Worm (Caenorhabditis elegans) whole organism, late embryonic: ENCODE results near the gene F10G7.10.

ENCODE experiments used
- K02D7.2 ChIP-seq: sonication (generic microtip); optimal IDR thresholded peaks from 2 replicates; lab custom pipeline; 2017; ENCODE audit warnings: mild to moderate bottlenecking, missing genetic modification characterization, missing compliant biosample characterization
- K09A11.1 ChIP-seq: sonication (generic microtip); optimal IDR thresholded peaks from 2 replicates; lab custom pipeline; 2017; ENCODE audit warnings: antibody characterized with exemption, mild to moderate bottlenecking, missing genetic modification characterization, missing compliant biosample characterization; ENCODE audit not compliant: insufficient read depth
- T23F11.4 ChIP-seq: fragments of 200-800 bp; sonication (Bioruptor generic); optimal IDR thresholded peaks from 2 replicates; lab custom pipeline; 2018; ENCODE audit warnings: mild to moderate bottlenecking, missing genetic modification characterization, missing compliant biosample characterization
- Y22D7AL.16 ChIP-seq: sonication (generic microtip); optimal IDR thresholded peaks from 2 replicates; lab custom pipeline; 2016; ENCODE audit warnings: missing genetic modification characterization, missing compliant biosample characterization
- ceh-14 ChIP-seq: sonication (generic microtip); optimal IDR thresholded peaks from 2 replicates; lab custom pipeline; 2016; ENCODE audit warnings: missing genotype, missing genetic modification characterization, missing compliant biosample characterization
- ceh-18 ChIP-seq: sonication (generic microtip); optimal IDR thresholded peaks from 2 replicates; lab custom pipeline; 2016; ENCODE audit warnings: missing genetic modification characterization, missing compliant biosample characterization
- ceh-19 ChIP-seq: fragments of 200-800 bp; sonication (Bioruptor generic); optimal IDR thresholded peaks from 2 replicates; lab custom pipeline; 2018; ENCODE audit warnings: mild to moderate bottlenecking, missing genetic modification characterization, missing compliant biosample characterization
- ceh-2 ChIP-seq: sonication (generic microtip); optimal IDR thresholded peaks from 2 replicates; lab custom pipeline; 2016; ENCODE audit warnings: missing genotype, missing genetic modification characterization, missing compliant biosample characterization
- ceh-24 ChIP-seq: sonication (generic microtip); optimal IDR thresholded peaks from 2 replicates; lab custom pipeline; 2016; ENCODE audit warnings: mild to moderate bottlenecking, missing genetic modification characterization, missing compliant biosample characterization
- ceh-30 ChIP-seq: fragments of 150-350 bp; optimal IDR thresholded peaks from 2 replicates; lab custom pipeline; 2014; ENCODE audit warnings: missing biosample characterization, missing genetic modification characterization
- ceh-31 ChIP-seq: sonication (generic microtip); optimal IDR thresholded peaks from 2 replicates; lab custom pipeline; 2016; ENCODE audit warnings: missing genetic modification characterization, missing compliant biosample characterization
- ceh-6 ChIP-seq: fragments of 200-800 bp; sonication (Bioruptor generic); optimal IDR thresholded peaks from 2 replicates; lab custom pipeline; 2018; ENCODE audit warnings: mild to moderate bottlenecking, missing genetic modification characterization, missing compliant biosample characterization
- ceh-9 ChIP-seq: sonication (generic microtip); optimal IDR thresholded peaks from 2 replicates; lab custom pipeline; 2016; ENCODE audit warnings: mild to moderate bottlenecking, missing genetic modification characterization, inconsistent platforms, missing compliant biosample characterization
- che-1 ChIP-seq: sonication (generic microtip); optimal IDR thresholded peaks from 2 replicates; lab custom pipeline; 2016; ENCODE audit warnings: mild to moderate bottlenecking, missing genetic modification characterization, missing compliant biosample characterization
- eyg-1 ChIP-seq: sonication (generic microtip); optimal IDR thresholded peaks from 2 replicates; lab custom pipeline; 2016; ENCODE audit warnings: missing genotype, missing genetic modification characterization, missing compliant biosample characterization
- fax-1 ChIP-seq: sonication (generic microtip); optimal IDR thresholded peaks from 2 replicates; lab custom pipeline; 2016; ENCODE audit warnings: missing genotype, missing genetic modification characterization, missing compliant biosample characterization
- fkh-10 ChIP-seq: fragments of 150-350 bp; optimal IDR thresholded peaks from 2 replicates; lab custom pipeline; 2014; ENCODE audit warnings: missing biosample characterization, missing genetic modification reagents, missing genetic modification characterization
- hlh-15 ChIP-seq: sonication (generic microtip); optimal IDR thresholded peaks from 2 replicates; lab custom pipeline; 2016; ENCODE audit warnings: missing genetic modification characterization, missing compliant biosample characterization
- hlh-30 ChIP-seq: sonication (generic microtip); optimal IDR thresholded peaks from 2 replicates; lab custom pipeline; 2017; ENCODE audit warnings: antibody characterized with exemption, missing genetic modification characterization, missing compliant biosample characterization; ENCODE audit not compliant: insufficient read depth
- hlh-6 ChIP-seq: sonication (generic microtip); optimal IDR thresholded peaks from 2 replicates; lab custom pipeline; 2016; ENCODE audit warnings: missing genotype, missing genetic modification characterization, missing compliant biosample characterization
- lim-6 ChIP-seq: sonication (generic microtip); optimal IDR thresholded peaks from 2 replicates; lab custom pipeline; 2016; ENCODE audit warnings: missing genetic modification characterization, missing compliant biosample characterization
- mec-3 ChIP-seq: sonication (generic microtip); optimal IDR thresholded peaks from 2 replicates; lab custom pipeline; 2016; ENCODE audit warnings: borderline replicate concordance, missing genetic modification characterization, missing compliant biosample characterization
- nhr-11 ChIP-seq: fragments of 150-350 bp; optimal IDR thresholded peaks from 2 replicates; lab custom pipeline; 2014; ENCODE audit warnings: missing biosample characterization, missing genetic modification characterization
- pag-3 ChIP-seq: sonication (generic microtip); optimal IDR thresholded peaks from 2 replicates; lab custom pipeline; 2016; ENCODE audit warnings: missing compliant biosample characterization, missing genetic modification characterization, borderline replicate concordance
- pax-1 ChIP-seq: fragments of 150-350 bp; optimal IDR thresholded peaks from 2 replicates; lab custom pipeline; 2014; ENCODE audit warnings: missing biosample characterization, missing genetic modification characterization
- pha-4 ChIP-seq: fragments of 150-350 bp; optimal IDR thresholded peaks from 2 replicates; lab custom pipeline; 2018; ENCODE audit warnings: missing biosample characterization, missing genetic modification reagents, missing genetic modification characterization
- pros-1 ChIP-seq: fragments of 150-350 bp; optimal IDR thresholded peaks from 2 replicates; lab custom pipeline; 2014; ENCODE audit warnings: missing biosample characterization, missing genetic modification reagents, missing genetic modification characterization
- rnt-1 ChIP-seq: sonication (generic microtip); optimal IDR thresholded peaks from 2 replicates; lab custom pipeline; 2016; ENCODE audit warnings: missing genetic modification characterization, missing compliant biosample characterization
- sdc-2 ChIP-seq: sonication (generic microtip); optimal IDR thresholded peaks from 2 replicates; lab custom pipeline; 2016; ENCODE audit warnings: missing genotype, missing genetic modification characterization, missing compliant biosample characterization
- syd-9 ChIP-seq: sonication (generic microtip); optimal IDR thresholded peaks from 2 replicates; lab custom pipeline; 2016; ENCODE audit warnings: mild to moderate bottlenecking, missing genetic modification characterization, moderate library complexity, missing compliant biosample characterization
- tbx-2 ChIP-seq: sonication (generic microtip); optimal IDR thresholded peaks from 2 replicates; lab custom pipeline; 2016; ENCODE audit warnings: missing genetic modification characterization, missing compliant biosample characterization
- ttx-3 ChIP-seq: sonication (generic microtip); optimal IDR thresholded peaks from 2 replicates; lab custom pipeline; 2016; ENCODE audit warnings: missing genetic modification reagents, missing genetic modification characterization, missing compliant biosample characterization
- unc-55 ChIP-seq: sonication (generic microtip); optimal IDR thresholded peaks from 2 replicates; lab custom pipeline; 2017; ENCODE audit warnings: missing biosample characterization, missing genetic modification reagents, missing genetic modification characterization

F10G7.10 gene

ce11 chrII:4762574-4763285, 36.7 kb upstream of the F10G7.10 start, which contains the start of gene F26G1.2:
Gene F26G1.2 (plus strand): TSS chrII:4763081.
- TF ChIP-seq ceh-2 (tag; lab: Kevin White, UChicago) (no peak), ceh-30 (tag; lab: Kevin White, UChicago) (no peak), eyg-1 (tag; lab: Kevin White, UChicago) (no peak), Y22D7AL.16 (tag; lab: Kevin White, UChicago) (no peak), syd-9 (tag; lab: Kevin White, UChicago) (no peak), unc-55 (GFP tag; lab: Kevin White, UChicago) (no peak), sdc-2 (tag; lab: Kevin White, UChicago) (no peak), ceh-31 (no peak), tbx-2 (no peak), ttx-3 (tag; lab: Kevin White, UChicago) (no peak), ceh-18 (tag; lab: Kevin White, UChicago) (no peak)

ce11 chrII:4761020-4761419, 35.0 kb upstream of the F10G7.10 start:
- TF ChIP-seq hlh-30 (tag; lab: Kevin White, UChicago) (no peak), K02D7.2 (no peak), ceh-6 (GFP tag; lab: Kevin White, UChicago) (no peak), eyg-1 (tag; lab: Kevin White, UChicago) (no peak), K09A11.1 (tag; lab: Kevin White, UChicago) (no peak), hlh-6 (tag; lab: Kevin White, UChicago) (no peak), pros-1 (tag; lab: Kevin White, UChicago) (no peak), T23F11.4 (GFP tag; lab: Kevin White, UChicago) (no peak), lim-6 (tag; lab: Kevin White, UChicago) (no peak), ceh-30 (tag; lab: Kevin White, UChicago) (no peak), pha-4 (tag; lab: Kevin White, UChicago) (no peak), fkh-10 (no peak), rnt-1 (tag; lab: Kevin White, UChicago) (no peak)

DNA sequence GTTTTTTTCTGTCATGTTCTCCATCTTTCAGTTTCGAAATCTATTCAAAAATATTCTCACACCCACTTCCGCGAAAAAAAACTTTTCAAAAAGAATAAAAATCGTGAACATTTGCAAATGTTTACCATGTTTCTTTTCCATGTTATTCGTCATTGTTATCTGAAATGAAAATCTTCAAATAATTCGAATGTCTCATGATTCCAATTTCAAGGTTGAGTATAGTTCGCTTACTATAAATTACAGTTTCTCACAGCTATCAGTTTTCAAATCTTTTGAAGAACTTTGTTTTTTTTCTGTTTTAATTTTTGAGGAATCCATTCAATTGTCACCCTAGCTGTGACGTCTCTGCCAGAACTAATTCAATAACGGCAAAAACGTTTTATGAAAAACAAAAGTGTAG, 33.8 kb upstream of the F10G7.10 start:
- no peak for TF ChIP-seq ceh-9 (tag; lab: Kevin White, UChicago)
- TF ChIP-seq pha-4 (tag; lab: Kevin White, UChicago): no peak
- no peak for TF ChIP-seq ceh-14 (tag; lab: Kevin White, UChicago)

ce11 chrII:4758462-4758861, 32.4 kb upstream of the F10G7.10 start, which contains the start of gene F26G1.3:
Gene F26G1.3 (plus strand): TSS chrII:4758762.
- TF ChIP-seq nhr-11 (tag; lab: Kevin White, UChicago) (no peak), lim-6 (tag; lab: Kevin White, UChicago) (no peak), pax-1 (tag; lab: Kevin White, UChicago) (no peak), hlh-15 (no peak), ceh-2 (tag; lab: Kevin White, UChicago) (no peak), pha-4 (tag; lab: Kevin White, UChicago) (no peak), ceh-24 (tag; lab: Kevin White, UChicago) (no peak)
- TF ChIP-seq, all 69 proteins: peak for 0

ce11 chrII:4756751-4757150, 30.7 kb upstream of the F10G7.10 start, which contains the start of gene C27D9.2:
Gene C27D9.2 (minus strand): TSS chrII:4756851.
- TF ChIP-seq pag-3 (tag; lab: Kevin White, UChicago): no peak
- no peak for TF ChIP-seq K09A11.1 (tag; lab: Kevin White, UChicago)
- no peak for TF ChIP-seq che-1 (tag; lab: Kevin White, UChicago)
- no peak for TF ChIP-seq ceh-19 (GFP tag; lab: Kevin White, UChicago)
- no peak for TF ChIP-seq mec-3 (tag; lab: Kevin White, UChicago)
- no peak for TF ChIP-seq ttx-3 (tag; lab: Kevin White, UChicago)
- TF ChIP-seq fax-1 (tag; lab: Kevin White, UChicago): no peak
